Worm (Caenorhabditis elegans): Measurements from ENCODE around the gene zig-12.
A peak's percentile ranks its signal among the peaks of the same experiment; 100 is the strongest.

The zig-12 gene

ce11 chrX:8790093-8790492, 26.4 kb downstream of the zig-12 start (continued):
- TF ChIP-seq F13H6.1 (tag; optimal IDR thresholded peaks at IDR 0.05) (no peak), ceh-30 (tag; optimal IDR thresholded peaks at IDR 0.05) (no peak)

ce11 chrX:8791821-8792220, 28.1 kb downstream of the zig-12 start, which contains the start of gene chup-1:
TSS of gene chup-1 (plus strand) at chrX:8792160.
- TF ChIP-seq ceh-6 (GFP tag; optimal IDR thresholded peaks at IDR 0.05) (no peak), ceh-48 (tag; optimal IDR thresholded peaks at IDR 0.05) (peak; percentile 22), nfya-1 (tag; optimal IDR thresholded peaks at IDR 0.05) (peak; percentile 4)

- TF ChIP-seq ceh-14 (tag; optimal IDR thresholded peaks at IDR 0.05), result no peak
- TF ChIP-seq C08G9.2 (tag; optimal IDR thresholded peaks at IDR 0.05), result peak; percentile 37
- peak; percentile 36 for TF ChIP-seq T23F11.4 (GFP tag; optimal IDR thresholded peaks at IDR 0.05)
- no peak for TF ChIP-seq ceh-22 (tag; optimal IDR thresholded peaks at IDR 0.05)
- TF ChIP-seq sdc-2 (tag; optimal IDR thresholded peaks at IDR 0.05), result no peak
- TF ChIP-seq hlh-30 (tag; optimal IDR thresholded peaks at IDR 0.05; ENCODE audit: insufficient read depth), result no peak
- TF ChIP-seq Y22D7AL.16 (tag; optimal IDR thresholded peaks at IDR 0.05), result no peak
- TF ChIP-seq lin-11 (tag; optimal IDR thresholded peaks at IDR 0.05), result no peak
Measured at ce11 chrX:8796699-8797282, 33.1 kb downstream of the zig-12 start, which contains the start of gene R04E5.7. TSS of gene R04E5.7 (minus strand) at chrX:8797262.

- TF ChIP-seq nhr-232 (tag; optimal IDR thresholded peaks at IDR 0.05) (no peak), eyg-1 (tag; optimal IDR thresholded peaks at IDR 0.05) (no peak), hlh-15 (tag; optimal IDR thresholded peaks at IDR 0.05) (no peak), unc-86 (tag; optimal IDR thresholded peaks at IDR 0.05) (no peak), hlh-6 (tag; optimal IDR thresholded peaks at IDR 0.05) (no peak), ztf-16 (tag; optimal IDR thresholded peaks at IDR 0.05) (no peak), C38D4.7 (GFP tag; optimal IDR thresholded peaks at IDR 0.05) (no peak), ceh-34 (tag; optimal IDR thresholded peaks at IDR 0.05) (no peak), unc-42 (tag; optimal IDR thresholded peaks at IDR 0.05) (no peak), npax-4 (tag; optimal IDR thresholded peaks at IDR 0.05) (no peak), dmd-4 (tag; optimal IDR thresholded peaks at IDR 0.05; ENCODE audit: borderline replicate concordance) (no peak), tbx-7 (tag; optimal IDR thresholded peaks at IDR 0.05) (no peak), nhr-11 (tag; optimal IDR thresholded peaks at IDR 0.05) (no peak), ceh-14 (tag; optimal IDR thresholded peaks at IDR 0.05) (no peak), ceh-48 (tag; optimal IDR thresholded peaks at IDR 0.05) (no peak), dve-1 (tag; optimal IDR thresholded peaks at IDR 0.05) (no peak), unc-55 (GFP tag; optimal IDR thresholded peaks at IDR 0.05) (no peak), ceh-31 (tag; optimal IDR thresholded peaks at IDR 0.05) (no peak)
Measured at ce11 chrX:8797653-8798052, 33.9 kb downstream of the zig-12 start.

- TF ChIP-seq elt-2 (tag; optimal IDR thresholded peaks at IDR 0.05) (no peak), ceh-9 (tag; optimal IDR thresholded peaks at IDR 0.05) (no peak), ceh-6 (GFP tag; optimal IDR thresholded peaks at IDR 0.05) (no peak), F13H6.1 (tag; optimal IDR thresholded peaks at IDR 0.05) (no peak)
Measured at ce11 chrX:8799925-8800324, 36.2 kb downstream of the zig-12 start.

ce11 chrX:8800355-8800754, 36.6 kb downstream of the zig-12 start:
- no peak for TF ChIP-seq C08G9.2 (tag; optimal IDR thresholded peaks at IDR 0.05)
- no peak for TF ChIP-seq ceh-31 (tag; optimal IDR thresholded peaks at IDR 0.05)
- TF ChIP-seq ama-1 (optimal IDR thresholded peaks at IDR 0.05), result no peak
- TF ChIP-seq ets-4 (tag; optimal IDR thresholded peaks at IDR 0.05), result no peak
- TF ChIP-seq ceh-18 (tag; optimal IDR thresholded peaks at IDR 0.05), result no peak
- no peak for TF ChIP-seq unc-55 (GFP tag; optimal IDR thresholded peaks at IDR 0.05)
- TF ChIP-seq ceh-45 (GFP tag; IDR thresholded peaks at IDR 0.05), result no peak
- TF ChIP-seq ceh-2 (tag; optimal IDR thresholded peaks at IDR 0.05), result no peak

Measured in whole organism, late embryonic.